Fruit fly (Drosophila melanogaster): ENCODE data around the gene CG5866.
A peak's percentile ranks its signal among the peaks of the same experiment; 100 is the strongest.

CG5866 gene

dm6 chr3R:17401289-17401752 lies 14.2 kb upstream of the CG5866 start (continued):
- TF ChIP-seq Ada2b (GFP tag; IDR thresholded peaks at IDR 0.05) (peak; percentile 51; the same call in 1 of the 2 replicates), CG1792 (GFP tag; optimal IDR thresholded peaks at IDR 0.05) (no peak), klu (GFP tag; IDR thresholded peaks at IDR 0.05) (no peak), Ets65A (GFP tag) (no peak), pum (GFP tag; optimal IDR thresholded peaks at IDR 0.05) (peak; percentile 52), E2f1 (GFP tag; IDR thresholded peaks at IDR 0.05) (0 out of 2 replicates have a peak, but pooled peaks have one; percentile 29), CG17568 (GFP tag; optimal IDR thresholded peaks at IDR 0.05) (no peak), MTF-1 (GFP tag; optimal IDR thresholded peaks at IDR 0.05; ENCODE audit: borderline replicate concordance) (no peak), CG17802 (tag; optimal IDR thresholded peaks at IDR 0.05) (peak; percentile 66), Nf-YA (GFP tag; IDR thresholded peaks at IDR 0.05) (0 out of 2 replicates have a peak, but pooled peaks have one; percentile 28), onecut (GFP tag; IDR thresholded peaks at IDR 0.05) (no peak), CG11456 (GFP tag; IDR thresholded peaks at IDR 0.05) (peak; percentile 74), bcd (GFP tag; optimal IDR thresholded peaks at IDR 0.05) (peak; percentile 47), Jarid2 (GFP tag; optimal IDR thresholded peaks at IDR 0.05) (no peak), CHES-1-like (GFP tag; optimal IDR thresholded peaks at IDR 0.05) (peak; percentile 67), Bgb (GFP tag; IDR thresholded peaks at IDR 0.05; ENCODE audit: partially characterized antibody) (peak; percentile 86), ash1 (GFP tag; optimal IDR thresholded peaks at IDR 0.05) (no peak), sug (tag; optimal IDR thresholded peaks at IDR 0.05) (peak; percentile 52), Lhr (GFP tag; optimal IDR thresholded peaks at IDR 0.05) (peak; percentile 61), Six4 (GFP tag; optimal IDR thresholded peaks at IDR 0.05) (no peak), Ets97D (GFP tag; optimal IDR thresholded peaks at IDR 0.05) (peak; percentile 45), CG31441 (GFP tag; IDR thresholded peaks at IDR 0.05) (peak; percentile 37), chinmo (GFP tag; IDR thresholded peaks at IDR 0.05; ENCODE audit: partially characterized antibody) (peak; percentile 96), gsb-n (tag; optimal IDR thresholded peaks at IDR 0.05) (peak; percentile 52), schlank (tag; optimal IDR thresholded peaks at IDR 0.05) (peak; percentile 13), CG7372 (GFP tag; IDR thresholded peaks at IDR 0.05) (no peak), GATAe (GFP tag; conservative IDR thresholded peaks at IDR 0.05) (peak; percentile 14; the same call in 1 of the 2 replicates), CG14860 (GFP tag; IDR thresholded peaks at IDR 0.05; ENCODE audit: partially characterized antibody) (peak; percentile 74), CG32767 (GFP tag; IDR thresholded peaks at IDR 0.05) (peak; percentile 23; the same call in 1 of the 2 replicates), CG33557 (GFP tag; optimal IDR thresholded peaks at IDR 0.05) (no peak), CG13624 (GFP tag; optimal IDR thresholded peaks at IDR 0.05) (peak; percentile 39), HLH4C (GFP tag; IDR thresholded peaks at IDR 0.05; ENCODE audit: partially characterized antibody) (peak; percentile 82), CG13424 (tag; optimal IDR thresholded peaks at IDR 0.05) (peak; percentile 57), pnt (GFP tag; optimal IDR thresholded peaks at IDR 0.05) (no peak), Sox100B (GFP tag; optimal IDR thresholded peaks at IDR 0.05) (peak; percentile 17), bowl (GFP tag; IDR thresholded peaks at IDR 0.05) (no peak), jigr1 (GFP tag; IDR thresholded peaks at IDR 0.05) (no peak), luna (GFP tag; optimal IDR thresholded peaks at IDR 0.05) (peak; percentile 52), CG12155 (GFP tag; optimal IDR thresholded peaks at IDR 0.05) (peak; percentile 53), prd (optimal IDR thresholded peaks at IDR 0.05) (no peak), prd (GFP tag; IDR thresholded peaks at IDR 0.05) (peak; percentile 59), vvl (GFP tag; IDR thresholded peaks at IDR 0.05) (peak; percentile 80), mld (GFP tag; IDR thresholded peaks at IDR 0.05; ENCODE audit: partially characterized antibody) (0 out of 3 replicates have a peak, but pooled peaks have one; percentile 41), tx (GFP tag; optimal IDR thresholded peaks at IDR 0.05) (peak; percentile 44)
